Fruit fly (Drosophila melanogaster) S2 (cell line): ENCODE data around the gene noc.
A peak's percentile ranks its signal among the peaks of the same experiment; 100 is the strongest.

ENCODE experiments used
- CG8478 ChIP-seq: fragments of >200 bp; optimal IDR thresholded peaks from 2 replicates; lab custom pipeline; 2018
- CTCF ChIP-seq, 2 experiments: fragments of >200 bp; optimal IDR thresholded peaks; 2 replicates each; lab custom pipeline; 2018

The noc gene

dm6 chr2L:14490097-14491070, at the start of gene noc:
Gene noc (plus strand): TSS chr2L:14490859.
- peak in 1 of 2 experiments; percentile 46 for TF ChIP-seq CTCF (optimal IDR thresholded peaks at IDR 0.05; lab: Kevin White, UChicago)
- no peak for TF ChIP-seq CG8478

dm6 chr2L:14440908-14441307, 49.8 kb upstream of the noc start:
- TF ChIP-seq CG8478: no peak
- TF ChIP-seq CTCF (optimal IDR thresholded peaks at IDR 0.05; lab: Kevin White, UChicago): no peak

dm6 chr2L:14441309-14441708, 49.4 kb upstream of the noc start:
- TF ChIP-seq CG8478 (no peak), CTCF (optimal IDR thresholded peaks at IDR 0.05; lab: Kevin White, UChicago) (no peak)

dm6 chr2L:14442144-14443038, 48.3 kb upstream of the noc start:
- TF ChIP-seq CG8478 (no peak), CTCF (optimal IDR thresholded peaks at IDR 0.05; lab: Kevin White, UChicago) (no peak)

dm6 chr2L:14443667-14444285, 46.9 kb upstream of the noc start:
- TF ChIP-seq CG8478 (no peak), CTCF (optimal IDR thresholded peaks at IDR 0.05; lab: Kevin White, UChicago) (no peak)

- no peak for TF ChIP-seq CG8478
- TF ChIP-seq CTCF (optimal IDR thresholded peaks at IDR 0.05; lab: Kevin White, UChicago): no peak
Observed at dm6 chr2L:14444834-14445233, 45.8 kb upstream of the noc start.

- TF ChIP-seq CG8478 (no peak), CTCF (optimal IDR thresholded peaks at IDR 0.05; lab: Kevin White, UChicago) (no peak)
Observed at dm6 chr2L:14445588-14446484, 44.8 kb upstream of the noc start.

dm6 chr2L:14447558-14447957, 43.1 kb upstream of the noc start:
- TF ChIP-seq CTCF (optimal IDR thresholded peaks at IDR 0.05; lab: Kevin White, UChicago): no peak
- no peak for TF ChIP-seq CG8478

- no peak for TF ChIP-seq CG8478
- no peak for TF ChIP-seq CTCF (optimal IDR thresholded peaks at IDR 0.05; lab: Kevin White, UChicago)
Observed at dm6 chr2L:14448784-14449183, 41.9 kb upstream of the noc start.

dm6 chr2L:14449886-14450548, 40.6 kb upstream of the noc start:
- no peak for TF ChIP-seq CG8478
- TF ChIP-seq CTCF (optimal IDR thresholded peaks at IDR 0.05; lab: Kevin White, UChicago): no peak

dm6 chr2L:14450822-14451221, 39.8 kb upstream of the noc start, which contains the start of gene CG15283:
Gene CG15283 (minus strand): TSS chr2L:14450922.
- TF ChIP-seq CTCF (optimal IDR thresholded peaks at IDR 0.05; lab: Kevin White, UChicago) (no peak), CG8478 (no peak)

dm6 chr2L:14451286-14451685, 39.4 kb upstream of the noc start:
- no peak for TF ChIP-seq CTCF (optimal IDR thresholded peaks at IDR 0.05; lab: Kevin White, UChicago)
- no peak for TF ChIP-seq CG8478

dm6 chr2L:14452920-14453791, 37.5 kb upstream of the noc start:
- TF ChIP-seq CG8478: no peak
- TF ChIP-seq CTCF (optimal IDR thresholded peaks at IDR 0.05; lab: Kevin White, UChicago): no peak
